Fruit fly (Drosophila melanogaster): ENCODE data around the gene nkt.
A peak's percentile ranks its signal among the peaks of the same experiment; 100 is the strongest.

nkt gene

DNA sequence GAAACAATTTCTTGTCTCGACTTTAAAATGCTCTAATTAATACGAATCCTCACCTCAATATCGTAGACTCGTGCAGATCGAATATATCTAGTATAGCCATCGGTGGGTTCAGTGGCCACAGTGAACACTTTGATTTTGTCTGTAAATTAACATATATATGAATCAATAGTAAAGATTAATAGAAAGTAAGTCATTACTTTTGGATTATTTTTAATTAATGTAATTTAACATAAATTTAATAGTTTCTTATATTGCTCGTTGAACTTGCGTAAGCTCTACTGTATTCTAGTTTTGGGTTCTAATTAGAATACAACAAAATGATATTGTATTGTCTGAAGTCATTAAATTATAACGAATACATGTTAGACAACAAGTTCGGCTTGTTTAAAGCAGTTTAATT is 3.7 kb downstream of the nkt start:
- peak; percentile 0 for TF ChIP-seq CG17801 (GFP tag; optimal IDR thresholded peaks at IDR 0.05; ENCODE audit: partially characterized antibody)

DNA sequence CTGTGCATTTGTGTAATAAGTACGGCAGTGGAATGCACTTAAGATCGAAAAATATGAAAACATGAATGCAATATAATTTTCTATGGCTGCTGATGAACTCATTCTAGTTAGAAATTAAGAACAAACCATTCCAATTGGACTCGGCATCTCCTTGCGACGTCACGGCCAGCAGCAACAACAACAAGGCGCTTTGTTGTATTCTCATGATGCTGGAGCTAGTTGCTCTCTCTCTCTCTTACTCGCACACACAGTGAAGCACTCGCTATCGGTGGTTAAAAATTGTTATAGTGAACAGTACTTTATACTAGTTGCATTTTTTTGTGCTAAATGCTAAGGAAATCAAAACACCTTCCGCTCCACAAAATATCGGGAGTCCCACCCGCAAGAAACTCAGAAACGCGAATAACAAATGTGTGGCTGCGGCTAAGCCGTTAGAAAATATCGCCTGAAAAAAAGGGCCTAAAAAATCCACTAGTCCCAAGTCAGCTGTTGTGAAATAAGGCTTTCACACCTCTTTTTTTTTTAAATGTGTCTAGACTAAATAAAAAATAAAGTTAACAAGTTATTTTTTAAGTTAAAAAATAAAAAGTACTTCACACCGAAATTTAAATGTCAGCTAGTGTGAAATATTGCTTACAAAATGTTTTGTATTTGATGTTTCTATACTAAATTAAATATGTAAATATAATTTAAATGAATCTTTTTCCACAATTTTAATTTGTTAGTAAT is 4.6 kb downstream of the nkt start, which contains the start of gene Plod:
Plod (minus strand) TSS at position 409 of the 729 bp plus-strand sequence.
- peak; percentile 34 for TF ChIP-seq CG17801 (GFP tag; optimal IDR thresholded peaks at IDR 0.05; ENCODE audit: partially characterized antibody)

DNA sequence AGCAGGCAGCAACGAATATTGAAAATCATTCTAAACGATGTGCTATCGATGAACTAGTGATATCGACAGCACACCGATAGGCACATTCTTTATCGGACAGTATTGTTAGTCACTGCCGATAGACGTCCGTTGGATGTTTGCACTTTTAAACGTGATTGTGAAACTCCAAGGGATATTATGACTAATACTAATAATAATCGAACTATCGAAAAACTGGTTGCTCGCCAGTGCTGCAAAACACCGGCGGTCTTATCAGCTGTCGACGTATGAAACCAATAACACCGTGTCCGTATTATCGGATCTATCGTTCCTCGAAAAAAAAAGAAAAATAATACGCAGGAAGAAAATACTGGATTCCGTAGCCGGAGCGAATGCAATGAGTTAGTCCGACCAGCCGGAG is 9.4 kb downstream of the nkt start, which contains the start of the genes Ube3a and CG7600:
Ube3a (minus strand) TSS at position 67 of the 400 bp plus-strand sequence.
CG7600 (plus strand) TSS at position 270 of the 400 bp plus-strand sequence.
- TF ChIP-seq CG17801 (GFP tag; optimal IDR thresholded peaks at IDR 0.05; ENCODE audit: partially characterized antibody), result peak; percentile 80

DNA sequence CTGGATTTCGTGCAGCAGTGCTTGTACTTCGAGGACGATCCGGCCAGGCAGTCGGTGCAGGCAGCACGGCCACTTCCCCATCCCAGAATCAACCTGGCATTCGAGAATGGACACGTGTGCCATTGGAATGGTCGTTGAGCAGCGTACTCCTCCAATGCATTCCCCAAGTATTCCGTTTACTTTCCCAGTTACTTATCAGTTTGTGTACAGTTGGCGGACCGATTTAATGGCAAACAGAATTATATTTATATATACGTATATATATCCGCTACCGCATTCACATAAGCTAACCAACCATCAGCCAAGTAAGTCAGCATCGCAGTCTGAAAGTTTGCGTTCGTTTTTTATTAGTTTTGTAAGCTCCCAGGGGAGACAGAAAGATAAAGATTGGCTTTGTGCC is 12.5 kb downstream of the nkt start:
- no peak for TF ChIP-seq CG17801 (GFP tag; optimal IDR thresholded peaks at IDR 0.05; ENCODE audit: partially characterized antibody)

DNA sequence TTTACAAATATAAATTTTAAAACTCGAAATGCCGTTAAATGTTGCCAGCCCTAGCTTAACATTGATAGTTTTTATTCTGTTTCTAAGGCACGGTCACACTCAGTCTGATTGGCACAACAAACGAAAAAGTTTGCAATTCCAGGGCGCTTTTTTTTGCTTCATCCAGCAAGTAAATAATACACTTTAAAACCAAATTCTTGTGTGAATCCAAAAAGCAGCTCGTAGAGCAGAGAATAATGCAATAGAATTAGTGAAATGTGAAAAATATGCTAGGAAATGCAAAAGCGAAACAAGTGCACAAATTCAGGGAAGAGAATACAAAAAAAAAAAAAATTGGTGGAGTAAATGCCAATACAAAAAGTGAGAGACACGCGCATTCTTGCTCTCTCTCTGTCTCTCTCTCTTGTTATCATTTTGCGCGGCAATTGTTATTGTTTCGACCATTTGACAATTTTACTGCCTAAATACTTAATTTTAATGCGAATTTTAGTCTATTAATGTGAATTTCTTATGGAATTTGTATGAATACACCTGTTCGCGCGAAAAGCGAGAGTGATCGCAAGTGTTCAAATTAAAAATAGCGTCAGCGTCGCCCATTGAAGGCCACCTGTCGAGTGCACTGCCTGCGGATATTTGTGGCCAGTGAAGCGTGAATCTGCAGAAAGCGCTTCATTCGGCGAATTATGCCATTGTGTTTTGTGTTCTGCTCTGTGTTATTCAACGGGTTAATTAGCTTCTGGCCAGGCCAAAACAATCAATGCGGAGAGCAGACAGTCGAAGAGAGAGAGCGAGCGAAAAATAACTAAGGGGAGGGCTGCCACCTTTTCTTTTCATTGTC is 13.5 kb downstream of the nkt start, which contains the start of gene CG42671:
CG42671 (plus strand) TSS at position 100 of the 838 bp plus-strand sequence.
- no peak for TF ChIP-seq CG17801 (GFP tag; optimal IDR thresholded peaks at IDR 0.05; ENCODE audit: partially characterized antibody)

DNA sequence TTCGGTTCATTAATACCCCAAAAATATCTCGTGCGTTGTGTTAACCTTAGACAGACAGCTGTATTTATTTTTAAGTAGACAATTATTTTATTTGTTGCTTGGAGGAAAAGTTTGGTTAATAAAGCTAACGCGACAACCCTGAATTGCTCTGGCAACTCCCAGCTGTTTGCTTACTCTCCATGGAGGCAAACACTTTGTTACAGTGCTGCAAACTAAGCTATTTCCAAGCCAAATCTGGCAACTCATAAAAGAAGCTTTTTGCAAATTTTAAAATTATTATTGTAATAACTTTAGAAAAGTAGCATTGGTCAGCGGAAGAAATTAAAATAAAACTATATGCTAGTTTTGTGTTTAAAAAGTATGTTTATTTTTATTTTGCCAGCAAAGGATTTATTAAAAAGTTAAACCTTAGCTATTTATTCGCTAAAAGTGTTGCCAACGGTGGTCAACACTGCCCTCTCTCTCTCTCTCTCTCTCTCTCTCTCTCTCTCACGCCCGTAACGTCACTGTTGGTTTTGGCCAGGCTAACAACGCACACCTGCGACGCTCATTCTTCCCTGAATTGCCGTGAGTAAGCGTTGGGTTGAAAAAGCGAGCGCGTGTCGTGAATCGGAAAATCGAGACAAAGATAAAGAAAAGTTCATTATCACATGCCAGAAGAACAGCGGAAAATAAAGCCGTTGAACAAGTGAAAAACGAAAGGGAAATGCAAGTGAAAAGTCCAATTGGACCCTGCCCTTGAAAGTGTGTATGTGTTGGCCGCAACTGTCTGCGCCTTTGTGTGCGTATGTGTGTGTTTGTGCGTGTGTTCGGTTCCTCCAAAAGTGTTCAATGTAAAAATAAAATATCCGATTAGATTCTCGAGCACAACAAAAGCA is 14.3 kb downstream of the nkt start:
- TF ChIP-seq CG17801 (GFP tag; optimal IDR thresholded peaks at IDR 0.05; ENCODE audit: partially characterized antibody), result peak; percentile 85

DNA sequence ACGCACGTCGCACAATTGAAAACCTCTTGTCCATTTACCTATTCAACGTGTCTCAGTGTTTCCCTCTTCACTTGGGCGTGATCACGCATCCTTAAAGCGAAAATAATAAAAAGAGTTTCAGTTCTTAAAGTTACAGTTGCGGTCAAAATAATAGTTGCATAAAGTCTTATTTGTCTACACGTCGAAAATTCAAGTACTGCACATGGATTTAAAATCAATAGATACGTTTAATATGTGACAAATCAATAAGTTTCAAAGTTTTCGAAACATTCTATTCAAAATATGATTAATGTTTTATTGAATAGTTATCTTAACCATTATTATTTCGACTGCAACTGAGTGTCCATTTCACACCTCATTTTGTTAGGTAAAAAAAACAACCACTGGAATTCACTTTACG is 15.1 kb downstream of the nkt start:
- no peak for TF ChIP-seq CG17801 (GFP tag; optimal IDR thresholded peaks at IDR 0.05; ENCODE audit: partially characterized antibody)

DNA sequence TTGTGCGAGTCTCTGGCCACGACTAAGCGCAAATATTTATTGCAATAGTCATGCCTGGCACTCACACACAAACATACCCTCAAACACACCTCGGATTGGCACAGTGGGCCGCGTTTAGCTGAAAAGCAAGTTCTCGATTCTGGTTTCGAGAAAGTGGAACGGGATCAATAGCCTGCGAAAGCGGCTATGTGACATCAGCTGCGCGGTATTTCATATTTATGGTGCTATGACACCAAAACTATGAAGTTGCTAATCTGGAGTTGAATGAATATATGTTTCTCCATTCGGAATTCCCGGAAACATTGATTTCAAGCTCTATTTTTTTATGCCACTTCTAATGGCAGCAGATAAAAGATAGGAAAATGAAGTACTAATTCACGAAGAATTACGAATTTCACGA is 16.7 kb downstream of the nkt start:
- TF ChIP-seq CG17801 (GFP tag; optimal IDR thresholded peaks at IDR 0.05; ENCODE audit: partially characterized antibody), result no peak

DNA sequence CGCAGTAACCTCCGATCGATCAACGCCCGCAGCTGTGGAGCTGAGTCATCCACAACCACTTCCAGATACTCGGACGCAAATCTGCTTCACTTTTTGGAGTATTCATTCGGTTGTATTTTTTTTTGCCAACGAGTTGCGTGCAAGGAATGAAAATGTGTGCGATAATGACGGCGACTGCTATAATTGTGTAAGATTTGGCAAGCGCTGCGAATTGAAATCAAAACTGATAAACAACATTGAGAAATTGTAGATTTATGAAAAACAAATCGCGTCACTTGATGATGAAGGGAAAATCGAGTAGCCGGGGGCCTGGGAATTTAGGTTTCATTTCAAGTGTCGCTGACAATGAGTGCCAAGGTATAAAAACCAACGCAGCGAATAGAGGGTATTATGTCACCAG is 17.7 kb downstream of the nkt start:
- no peak for TF ChIP-seq CG17801 (GFP tag; optimal IDR thresholded peaks at IDR 0.05; ENCODE audit: partially characterized antibody)

DNA sequence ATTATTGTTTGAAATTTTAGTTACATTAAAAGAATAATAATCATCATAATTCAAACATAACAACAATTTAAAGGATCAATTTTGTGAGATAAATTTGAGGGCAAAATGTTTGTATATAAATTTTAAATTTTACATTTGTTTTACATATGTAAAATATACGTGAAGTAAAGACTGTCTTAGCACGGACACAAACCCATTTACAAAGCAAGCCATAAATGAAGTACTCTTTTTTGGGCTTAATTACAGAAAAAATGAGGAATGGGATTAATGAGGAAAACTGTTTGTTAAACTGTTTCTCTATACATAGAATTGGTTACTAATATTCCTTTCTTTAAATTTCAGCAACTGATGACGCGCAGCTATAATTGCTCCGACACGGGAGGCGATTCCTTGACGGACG is 23.5 kb downstream of the nkt start:
- no peak for TF ChIP-seq CG17801 (GFP tag; optimal IDR thresholded peaks at IDR 0.05; ENCODE audit: partially characterized antibody)

DNA sequence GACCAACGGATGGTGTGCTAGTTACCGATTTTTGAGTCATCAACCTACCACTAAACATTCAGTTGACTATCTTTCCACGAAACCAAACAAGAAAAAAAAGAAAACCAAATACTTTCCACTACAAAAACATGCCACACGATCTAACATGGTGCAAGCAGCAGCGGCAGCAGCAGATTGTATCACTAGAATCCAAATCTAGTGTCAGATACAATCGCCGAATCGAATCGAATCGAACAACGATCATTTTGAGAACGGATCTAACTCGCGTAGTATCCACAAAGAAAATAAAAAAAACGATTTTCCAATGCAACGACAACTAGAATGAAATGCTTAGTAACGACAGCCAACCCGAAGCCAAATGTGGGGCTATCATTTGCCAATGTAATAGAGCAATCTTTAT is 26.6 kb downstream of the nkt start:
- TF ChIP-seq CG17801 (GFP tag; optimal IDR thresholded peaks at IDR 0.05; ENCODE audit: partially characterized antibody), result no peak

DNA sequence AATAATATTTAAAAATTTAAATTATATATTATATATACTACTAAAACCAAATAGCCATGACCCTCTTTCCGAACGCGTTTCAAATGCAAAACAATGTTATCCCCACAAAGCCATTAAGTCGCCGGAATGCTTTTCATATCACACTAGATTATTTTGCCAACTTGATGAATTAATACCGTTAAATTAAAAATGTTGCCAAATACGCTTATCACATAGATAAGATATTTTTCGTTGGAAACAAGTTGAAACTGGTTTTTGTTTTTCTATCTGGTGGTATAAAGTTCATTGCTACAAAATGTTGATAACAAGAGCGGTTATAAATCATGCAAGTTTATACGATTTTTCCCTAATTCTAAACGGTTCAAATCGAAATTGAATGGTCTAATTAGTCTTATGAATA is 32.4 kb downstream of the nkt start:
- TF ChIP-seq CG17801 (GFP tag; optimal IDR thresholded peaks at IDR 0.05; ENCODE audit: partially characterized antibody), result no peak

DNA sequence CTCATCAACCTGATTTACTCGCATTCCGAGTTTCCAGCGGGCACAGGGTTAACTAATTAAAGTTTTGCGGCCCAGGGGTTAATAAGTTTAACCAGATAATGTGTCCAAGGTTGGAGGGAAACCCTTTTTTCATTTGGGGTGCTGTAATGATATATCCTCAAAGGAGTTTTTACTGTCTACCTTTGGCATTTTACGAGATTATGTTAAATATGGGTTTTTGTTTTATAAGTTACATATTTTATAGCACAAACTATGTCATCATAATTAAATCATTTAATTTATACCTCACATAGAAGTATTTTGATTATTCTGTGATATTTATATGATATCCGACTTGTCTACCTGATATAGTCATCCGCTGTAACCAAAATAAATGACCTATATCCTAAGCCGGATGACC is 35.0 kb downstream of the nkt start, which contains the start of gene Ir68a:
Ir68a (minus strand) TSS at position 101 of the 400 bp plus-strand sequence.
- no peak for TF ChIP-seq CG17801 (GFP tag; optimal IDR thresholded peaks at IDR 0.05; ENCODE audit: partially characterized antibody)

DNA sequence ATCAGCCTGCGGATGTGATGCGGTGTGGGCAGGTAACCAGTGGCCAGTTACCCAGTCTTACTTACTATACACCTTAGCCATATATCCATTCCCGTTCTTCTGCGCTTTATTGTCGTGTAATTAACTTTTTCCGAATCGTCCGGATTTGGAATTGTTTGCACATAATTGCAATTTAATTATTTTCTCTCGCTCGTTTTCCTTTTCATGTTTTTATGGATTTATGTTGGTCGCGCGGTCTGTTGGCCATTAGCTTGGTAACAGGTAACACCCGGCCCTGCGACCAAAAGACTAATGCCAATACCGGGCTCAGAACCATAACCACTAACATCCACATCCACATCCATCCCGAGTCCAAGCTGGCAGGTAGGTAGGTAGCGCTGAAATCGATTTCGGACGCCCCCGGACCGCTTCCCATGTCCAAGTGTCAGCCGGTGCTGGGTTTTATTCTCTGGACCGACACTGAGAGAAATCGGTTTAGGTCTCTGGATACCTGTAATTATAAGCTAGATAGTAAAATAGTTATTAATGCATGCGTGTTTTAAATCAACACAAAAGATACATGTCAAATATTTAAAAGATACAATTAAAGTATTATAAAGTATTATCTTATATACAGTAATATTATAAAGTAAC is 36.1 kb downstream of the nkt start:
- no peak for TF ChIP-seq CG17801 (GFP tag; optimal IDR thresholded peaks at IDR 0.05; ENCODE audit: partially characterized antibody)
